Fruit fly (Drosophila melanogaster) whole organism, embryonic: ENCODE results near the gene CG12171.

Source experiments
- Adf1 ChIP-seq: fragments of 200-800 bp; sonication (Bioruptor generic); IDR thresholded peaks from 2 replicates; pipeline ENCODE4 v1.3.6; 2022; ENCODE audit warnings: missing biosample characterization, missing genetic modification characterization
- Blimp-1 ChIP-seq: fragments of 200-800 bp; sonication (Bioruptor generic); optimal IDR thresholded peaks from 3 replicates; lab custom pipeline; 2018; ENCODE audit warnings: missing biosample characterization, missing genetic modification characterization, mild to moderate bottlenecking, moderate library complexity, missing genetic modification reagents
- CG11560 ChIP-seq: fragments of 200-800 bp; sonication (Bioruptor generic); IDR thresholded peaks from 3 replicates; pipeline ENCODE4 v1.3.6; 2022; ENCODE audit warnings: missing biosample characterization, missing genetic modification characterization
- CG12155 ChIP-seq: fragments of 200-800 bp; sonication (Bioruptor generic); optimal IDR thresholded peaks from 3 replicates; lab custom pipeline; 2016; ENCODE audit warnings: missing biosample characterization, missing genetic modification characterization
- CG12299 ChIP-seq: fragments of 200-800 bp; sonication (Bioruptor generic); optimal IDR thresholded peaks from 2 replicates; lab custom pipeline; 2018; ENCODE audit warnings: missing biosample characterization, mild to moderate bottlenecking, missing genetic modification characterization
- CG12659 ChIP-seq: fragments of 200-800 bp; sonication (Bioruptor generic); optimal IDR thresholded peaks from 3 replicates; lab custom pipeline; 2017; ENCODE audit warnings: mild to moderate bottlenecking, missing biosample characterization, missing genetic modification reagents, missing genetic modification characterization
- CG12769 ChIP-seq: fragments of 200-800 bp; sonication (Bioruptor generic); optimal IDR thresholded peaks from 2 replicates; lab custom pipeline; 2019; ENCODE audit warnings: missing biosample characterization, mild to moderate bottlenecking, missing genetic modification characterization, moderate library complexity
- CG1529 ChIP-seq: fragments of 200-800 bp; sonication (Bioruptor generic); optimal IDR thresholded peaks from 3 replicates; lab custom pipeline; 2018; ENCODE audit warnings: missing biosample characterization, missing genetic modification characterization
- CG16813 ChIP-seq: fragments of 200-800 bp; sonication (Bioruptor generic); IDR thresholded peaks from 3 replicates; pipeline ENCODE4 v1.3.6; 2022; ENCODE audit warnings: missing biosample characterization, missing genetic modification characterization; ENCODE audit not compliant: partially characterized antibody
- CG17186 ChIP-seq: fragments of 200-800 bp; sonication (Bioruptor generic); optimal IDR thresholded peaks from 3 replicates; lab custom pipeline; 2017; ENCODE audit warnings: missing biosample characterization, missing genetic modification reagents, missing genetic modification characterization
- CG17328 ChIP-seq: fragments of 200-800 bp; sonication (Bioruptor generic); IDR thresholded peaks from 2 replicates; pipeline ENCODE4 v1.3.6; 2022; ENCODE audit warnings: missing biosample characterization, missing genetic modification characterization
- CG17568 ChIP-seq: fragments of 200-800 bp; sonication (Bioruptor generic); optimal IDR thresholded peaks from 2 replicates; lab custom pipeline; 2018; ENCODE audit warnings: missing biosample characterization, mild to moderate bottlenecking, missing genetic modification characterization, moderate library complexity
- CG1792 ChIP-seq: fragments of 200-800 bp; sonication (Bioruptor generic); optimal IDR thresholded peaks from 2 replicates; lab custom pipeline; 2016; ENCODE audit warnings: missing biosample characterization, missing genetic modification characterization
- CG18262 ChIP-seq: fragments of 200-800 bp; optimal IDR thresholded peaks from 3 replicates; lab custom pipeline; 2019; ENCODE audit warnings: missing biosample characterization, mild to moderate bottlenecking, missing genetic modification characterization, moderate library complexity
- CG34224 ChIP-seq: fragments of 200-800 bp; sonication (Bioruptor generic); IDR thresholded peaks from 3 replicates; pipeline ENCODE4 v1.3.6; 2022; ENCODE audit warnings: missing biosample characterization, missing genetic modification characterization; ENCODE audit not compliant: partially characterized antibody
- CG4404 ChIP-seq: fragments of 200-800 bp; sonication (Bioruptor generic); IDR thresholded peaks from 2 replicates; pipeline ENCODE4 v1.3.6; 2022; ENCODE audit warnings: missing biosample characterization, missing genetic modification characterization
- CG5245 ChIP-seq: fragments of 200-800 bp; sonication (Bioruptor generic); optimal IDR thresholded peaks from 3 replicates; lab custom pipeline; 2016; ENCODE audit warnings: missing biosample characterization, missing genetic modification characterization
- CG6683 ChIP-seq: fragments of 200-800 bp; sonication (Bioruptor generic); optimal IDR thresholded peaks from 2 replicates; lab custom pipeline; 2017; ENCODE audit warnings: missing biosample characterization, mild to moderate bottlenecking, missing genetic modification characterization, missing genetic modification reagents
- CG7372 ChIP-seq: fragments of 200-800 bp; sonication (Bioruptor generic); IDR thresholded peaks from 2 replicates; pipeline ENCODE4 v1.3.6; 2022; ENCODE audit warnings: missing biosample characterization, missing genetic modification characterization
- CG8765 ChIP-seq: fragments of 200-800 bp; sonication (Bioruptor generic); IDR thresholded peaks from 2 replicates; pipeline ENCODE4 v1.3.6; 2022; ENCODE audit warnings: missing biosample characterization, missing genetic modification characterization
- Chrac-16 ChIP-seq: fragments of 200-800 bp; sonication (Bioruptor generic); optimal IDR thresholded peaks from 3 replicates; lab custom pipeline; 2016; ENCODE audit warnings: missing biosample characterization, missing genetic modification characterization
- Deaf1 ChIP-seq: fragments of 200-800 bp; optimal IDR thresholded peaks from 3 replicates; lab custom pipeline; 2019; ENCODE audit warnings: missing biosample characterization, mild to moderate bottlenecking, missing genetic modification characterization, moderate library complexity
- Hand ChIP-seq: fragments of 200-800 bp; sonication (Bioruptor generic); optimal IDR thresholded peaks from 2 replicates; lab custom pipeline; 2017; ENCODE audit warnings: mild to moderate bottlenecking, missing biosample characterization, missing genetic modification reagents, missing genetic modification characterization
- NC2β ChIP-seq: fragments of 200-800 bp; sonication (Bioruptor generic); optimal IDR thresholded peaks from 2 replicates; lab custom pipeline; 2016; ENCODE audit warnings: missing biosample characterization, missing genetic modification characterization
- Nf-YC ChIP-seq: fragments of 200-800 bp; optimal IDR thresholded peaks from 3 replicates; lab custom pipeline; 2019; ENCODE audit warnings: missing biosample characterization, mild to moderate bottlenecking, missing genetic modification characterization, moderate library complexity
- Oli ChIP-seq: fragments of 200-800 bp; sonication (Bioruptor generic); optimal IDR thresholded peaks from 2 replicates; lab custom pipeline; 2018; ENCODE audit warnings: missing biosample characterization, mild to moderate bottlenecking, missing genetic modification characterization, moderate library complexity
- Poxn ChIP-seq: fragments of 200-800 bp; sonication (Bioruptor generic); IDR thresholded peaks from 2 replicates; pipeline ENCODE4 v1.3.6; 2022; ENCODE audit warnings: missing biosample characterization, missing genetic modification characterization
- Sin3A ChIP-seq: fragments of >200 bp; optimal IDR thresholded peaks from 2 replicates; lab custom pipeline; 2018
- Usf ChIP-seq: fragments of 200-800 bp; sonication (Bioruptor generic); optimal IDR thresholded peaks from 2 replicates; lab custom pipeline; 2017; ENCODE audit warnings: missing genotype, missing biosample characterization, missing genetic modification characterization
- ase ChIP-seq: fragments of 200-800 bp; sonication (Bioruptor generic); IDR thresholded peaks from 3 replicates; pipeline ENCODE4 v1.3.6; 2022; ENCODE audit warnings: missing biosample characterization, missing genetic modification characterization
- bsh ChIP-seq, 2 experiments: fragments of 200-800 bp; sonication (Bioruptor generic); optimal IDR thresholded peaks; 2 replicates each; lab custom pipeline; 2017 to 2018; ENCODE audit warnings: mild to moderate bottlenecking in 2 of 2, missing biosample characterization in 2 of 2, missing genetic modification characterization in 2 of 2, moderate library complexity in 1 of 2
- corto ChIP-seq: fragments of 200-800 bp; sonication (Bioruptor generic); optimal IDR thresholded peaks from 2 replicates; lab custom pipeline; 2016; ENCODE audit warnings: missing biosample characterization, mild to moderate bottlenecking, missing genetic modification characterization, moderate library complexity
- crp ChIP-seq, 2 experiments: fragments of 200-800 bp; sonication (Bioruptor generic); optimal IDR thresholded peaks; 2 replicates in 1 of 2; 3 replicates in 1 of 2; lab custom pipeline; 2017; ENCODE audit warnings: missing biosample characterization in 2 of 2, missing genetic modification characterization in 2 of 2, mild to moderate bottlenecking in 1 of 2, moderate library complexity in 1 of 2
- dysf ChIP-seq: fragments of 200-800 bp; sonication (Bioruptor generic); IDR thresholded peaks from 3 replicates; pipeline ENCODE4 v1.3.6; 2022; ENCODE audit warnings: missing biosample characterization, missing genetic modification characterization
- emc ChIP-seq: fragments of 200-800 bp; sonication (Bioruptor generic); optimal IDR thresholded peaks from 2 replicates; lab custom pipeline; 2016; ENCODE audit warnings: missing biosample characterization, missing genetic modification characterization
- ftz-f1 ChIP-seq: fragments of 200-800 bp; sonication (Bioruptor generic); optimal IDR thresholded peaks from 2 replicates; lab custom pipeline; 2016; ENCODE audit warnings: missing biosample characterization, missing genetic modification characterization
- ind ChIP-seq: fragments of 200-800 bp; sonication (Bioruptor generic); optimal IDR thresholded peaks from 3 replicates; lab custom pipeline; 2016; ENCODE audit warnings: missing biosample characterization, missing genetic modification characterization
- inv ChIP-seq: fragments of 200-800 bp; sonication (Bioruptor generic); IDR thresholded peaks from 2 replicates; pipeline ENCODE4 v1.3.6; 2022; ENCODE audit warnings: missing biosample characterization, missing genetic modification characterization; ENCODE audit not compliant: partially characterized antibody
- jigr1 ChIP-seq: fragments of 200-800 bp; sonication (Bioruptor generic); IDR thresholded peaks from 3 replicates; pipeline ENCODE4 v1.3.6; 2022; ENCODE audit warnings: missing biosample characterization, missing genetic modification characterization
- lbe ChIP-seq: fragments of 200-800 bp; sonication (Bioruptor generic); optimal IDR thresholded peaks from 2 replicates; lab custom pipeline; 2016; ENCODE audit warnings: missing biosample characterization, mild to moderate bottlenecking, missing genetic modification characterization
- nmo ChIP-seq: fragments of 200-800 bp; sonication (Bioruptor generic); optimal IDR thresholded peaks from 2 replicates; lab custom pipeline; 2018; ENCODE audit warnings: missing biosample characterization, mild to moderate bottlenecking, missing genetic modification characterization, moderate library complexity
- ranshi ChIP-seq: fragments of 200-800 bp; sonication (Bioruptor generic); IDR thresholded peaks from 2 replicates; pipeline ENCODE4 v1.3.6; 2022; ENCODE audit warnings: missing biosample characterization, missing genetic modification characterization
- rib ChIP-seq: fragments of 200-800 bp; sonication (Bioruptor generic); IDR thresholded peaks from 2 replicates; pipeline ENCODE4 v1.3.6; 2022; ENCODE audit warnings: missing biosample characterization, missing genetic modification characterization
- salm ChIP-seq: fragments of 200-800 bp; sonication (Bioruptor generic); optimal IDR thresholded peaks from 2 replicates; lab custom pipeline; 2018; ENCODE audit warnings: missing biosample characterization, mild to moderate bottlenecking, missing genetic modification characterization
- schlank ChIP-seq: fragments of 200-800 bp; sonication (Bioruptor generic); optimal IDR thresholded peaks from 2 replicates; lab custom pipeline; 2018; ENCODE audit warnings: missing biosample characterization, mild to moderate bottlenecking, missing genetic modification characterization
- seq ChIP-seq: fragments of 200-800 bp; sonication (Bioruptor generic); IDR thresholded peaks from 2 replicates; pipeline ENCODE4 v1.3.6; 2022; ENCODE audit warnings: missing biosample characterization, missing genetic modification characterization
- shn ChIP-seq: fragments of 200-800 bp; sonication (Bioruptor generic); optimal IDR thresholded peaks from 3 replicates; lab custom pipeline; 2016; ENCODE audit warnings: missing biosample characterization, missing genetic modification characterization
- tgo ChIP-seq: fragments of 200-800 bp; sonication (Bioruptor generic); IDR thresholded peaks from 3 replicates; pipeline ENCODE4 v1.3.6; 2022; ENCODE audit warnings: missing biosample characterization, missing genetic modification characterization
- z ChIP-seq: fragments of 200-800 bp; sonication (Bioruptor generic); IDR thresholded peaks from 3 replicates; pipeline ENCODE4 v1.3.6; 2022; ENCODE audit warnings: missing biosample characterization, missing genetic modification characterization
- zf30C ChIP-seq: fragments of 200-800 bp; sonication (Bioruptor generic); optimal IDR thresholded peaks from 3 replicates; lab custom pipeline; 2018; ENCODE audit warnings: missing biosample characterization, mild to moderate bottlenecking, missing genetic modification characterization
- zfh1 ChIP-seq: fragments of 200-800 bp; sonication (Bioruptor generic); IDR thresholded peaks from 3 replicates; pipeline ENCODE4 v1.3.6; 2022; ENCODE audit warnings: missing biosample characterization, missing genetic modification characterization

Gene CG12171

DNA sequence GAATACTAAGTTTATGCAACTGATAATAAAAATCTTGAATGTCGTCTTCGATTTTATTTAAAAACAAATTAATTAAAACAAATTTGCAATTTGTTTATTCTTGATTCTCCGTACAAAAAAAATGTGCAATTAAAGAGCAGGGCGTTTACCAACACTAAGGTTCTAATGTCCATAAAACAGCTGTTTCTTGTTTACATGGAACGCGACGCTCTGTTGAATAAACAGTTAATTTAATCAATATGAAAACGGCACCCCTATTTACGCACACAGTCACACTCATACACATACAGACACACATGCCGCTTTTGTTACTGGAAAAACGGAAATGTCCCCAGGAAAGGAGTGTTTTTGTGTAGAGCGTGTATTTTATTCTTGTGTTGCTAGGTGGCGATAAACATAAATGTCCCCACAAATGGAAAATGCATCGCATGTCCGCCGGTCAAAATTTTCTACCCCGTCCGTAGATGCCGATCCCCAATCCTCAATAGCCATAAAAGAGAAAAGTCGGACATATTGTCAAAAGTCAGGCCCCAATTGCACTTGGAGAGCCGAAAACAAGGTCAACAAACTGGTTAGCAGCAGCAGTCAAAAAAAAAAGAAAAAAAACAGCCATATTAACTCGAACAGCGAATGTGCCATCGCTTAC, 10.3 kb upstream of the CG12171 start (continued):
- TF ChIP-seq schlank (peak; percentile 62), inv (GFP tag; lab: Robert Waterston, UW) (no peak), corto (no peak), nmo (GFP tag; lab: Kevin White, UChicago) (peak; percentile 41), CG12299 (tag; lab: Kevin White, UChicago) (peak; percentile 90), Oli (tag; lab: Kevin White, UChicago) (peak; percentile 23), CG17328 (GFP tag; lab: Robert Waterston, UW) (no peak), emc (GFP tag; lab: Kevin White, UChicago) (peak; percentile 37), jigr1 (GFP tag; lab: Robert Waterston, UW) (no peak), zf30C (peak; percentile 44), NC2β (GFP tag; lab: Kevin White, UChicago) (peak; percentile 85), zfh1 (no peak), Usf (GFP tag; lab: Kevin White, UChicago) (no peak), seq (GFP tag; lab: Robert Waterston, UW) (no peak), Blimp-1 (peak; percentile 70), CG18262 (tag; lab: Kevin White, UChicago) (peak; percentile 64), salm (tag; lab: Kevin White, UChicago) (peak; percentile 54), CG4404 (no peak), CG5245 (peak; percentile 72), CG12769 (tag; lab: Kevin White, UChicago) (peak; percentile 73), Chrac-16 (peak; percentile 38), CG17186 (peak; percentile 56), ranshi (GFP tag; lab: Robert Waterston, UW) (no peak), CG1792 (GFP tag; lab: Kevin White, UChicago) (peak; percentile 72), CG11560 (tag; lab: Robert Waterston, UW) (no peak), ind (GFP tag; lab: Kevin White, UChicago) (no peak), Nf-YC (tag; lab: Kevin White, UChicago) (peak; percentile 43), crp (GFP tag; optimal IDR thresholded peaks at IDR 0.05; lab: Kevin White, UChicago) (peak; percentile 64 to 88), CG8765 (GFP tag; lab: Robert Waterston, UW) (no peak), ftz-f1 (no peak), tgo (GFP tag; lab: Robert Waterston, UW) (no peak), CG34224 (no peak), ase (GFP tag; lab: Robert Waterston, UW) (no peak), CG16813 (no peak), Sin3A (lab: Kevin White, UChicago) (no peak), Adf1 (GFP tag; lab: Robert Waterston, UW) (no peak), CG1529 (GFP tag; lab: Kevin White, UChicago) (peak; percentile 79), Hand (peak; percentile 51), dysf (GFP tag; lab: Robert Waterston, UW) (no peak), CG12659 (peak; percentile 70), rib (GFP tag; lab: Robert Waterston, UW) (no peak), CG17568 (peak; percentile 91), lbe (GFP tag; lab: Kevin White, UChicago) (peak; percentile 66), z (no peak), CG7372 (GFP tag; lab: Robert Waterston, UW) (no peak), Deaf1 (tag; lab: Kevin White, UChicago) (peak; percentile 37), CG6683 (peak; percentile 70), Poxn (GFP tag; lab: Robert Waterston, UW) (no peak), shn (GFP tag; lab: Kevin White, UChicago) (peak; percentile 52), bsh (GFP tag; optimal IDR thresholded peaks at IDR 0.05; lab: Kevin White, UChicago) (peak; percentile 11 to 82), CG12155 (peak; percentile 36)
